Worm (Caenorhabditis elegans) whole organism, young adult: Measurements from ENCODE around the gene R05C11.2.

Experiments
- B0019.2 ChIP-seq: fragments of 200-800 bp; sonication (Bioruptor generic); conservative IDR thresholded peaks from 2 replicates; pipeline ENCODE4 v1.3.6; 2022; ENCODE audit warnings: missing genetic modification reagents, missing genetic modification characterization, missing compliant biosample characterization
- B0336.3 ChIP-seq: fragments of 200-800 bp; sonication (Bioruptor generic); IDR thresholded peaks from 2 replicates; pipeline ENCODE4 v1.3.6; 2022; ENCODE audit warnings: missing genetic modification characterization, missing compliant biosample characterization
- C06A6.2 ChIP-seq: fragments of 200-800 bp; sonication (Bioruptor generic); conservative IDR thresholded peaks from 2 replicates; pipeline ENCODE4 v1.3.6; 2022; ENCODE audit warnings: missing genetic modification characterization, missing compliant biosample characterization
- F33H1.4 ChIP-seq: fragments of 200-800 bp; sonication (Bioruptor generic); IDR thresholded peaks from 2 replicates; pipeline ENCODE4 v1.3.6; 2022; ENCODE audit warnings: missing genetic modification reagents, missing genetic modification characterization, missing compliant biosample characterization
- F57A8.1 ChIP-seq: fragments of 200-800 bp; sonication (Bioruptor generic); optimal IDR thresholded peaks from 2 replicates; lab custom pipeline; 2018; ENCODE audit warnings: mild to moderate bottlenecking, missing genetic modification characterization, moderate library complexity, missing compliant biosample characterization
- T26A5.8 ChIP-seq: sonication (generic microtip); optimal IDR thresholded peaks from 2 replicates; lab custom pipeline; 2016; ENCODE audit warnings: missing genetic modification characterization, missing compliant biosample characterization
- Y95B8A.8 ChIP-seq: fragments of 200-800 bp; sonication (Bioruptor generic); IDR thresholded peaks from 2 replicates; pipeline ENCODE4 v1.3.6; 2022; ENCODE audit warnings: missing genetic modification reagents, missing genetic modification characterization, missing compliant biosample characterization
- aptf-3 ChIP-seq: fragments of 200-800 bp; sonication (Bioruptor generic); IDR thresholded peaks from 2 replicates; pipeline ENCODE4 v1.3.6; 2022; ENCODE audit warnings: missing genetic modification characterization, missing compliant biosample characterization
- attf-5 ChIP-seq: fragments of 200-800 bp; sonication (Bioruptor generic); optimal IDR thresholded peaks from 2 replicates; lab custom pipeline; 2018; ENCODE audit warnings: mild to moderate bottlenecking, missing genetic modification characterization, missing compliant biosample characterization
- bed-2 ChIP-seq: fragments of 200-800 bp; sonication (Bioruptor generic); IDR thresholded peaks from 2 replicates; pipeline ENCODE4 v1.3.6; 2022; ENCODE audit warnings: missing genetic modification reagents, missing genetic modification characterization, missing compliant biosample characterization
- ccch-3 ChIP-seq: fragments of 200-800 bp; sonication (Bioruptor generic); optimal IDR thresholded peaks from 2 replicates; lab custom pipeline; 2018; ENCODE audit warnings: mild to moderate bottlenecking, missing genetic modification characterization, missing compliant biosample characterization
- cebp-1 ChIP-seq, 2 experiments: fragments of 200-800 bp in 1 of 2; sonication (Bioruptor generic) in 1 of 2; sonication (generic microtip) in 1 of 2; IDR thresholded peaks in 1 of 2; optimal IDR thresholded peaks in 1 of 2; 2 replicates each; pipeline versions ENCODE4 v1.3.6 to Lab custom; 2017 to 2022; ENCODE audit warnings: missing compliant biosample characterization in 2 of 2, missing genetic modification characterization in 2 of 2, mild to moderate bottlenecking in 1 of 2, missing genetic modification reagents in 1 of 2, moderate library complexity in 1 of 2
- cebp-2 ChIP-seq: fragments of 200-800 bp; sonication (Bioruptor generic); IDR thresholded peaks from 2 replicates; pipeline ENCODE4 v1.3.6; 2022; ENCODE audit warnings: missing genetic modification characterization, missing compliant biosample characterization
- ceh-79 ChIP-seq: sonication (generic microtip); optimal IDR thresholded peaks from 2 replicates; lab custom pipeline; 2017; ENCODE audit warnings: mild to moderate bottlenecking, missing genetic modification characterization, missing compliant biosample characterization
- chd-7 ChIP-seq: sonication (generic microtip); optimal IDR thresholded peaks from 2 replicates; lab custom pipeline; 2016; ENCODE audit warnings: mild to moderate bottlenecking, missing genetic modification characterization, moderate library complexity, missing compliant biosample characterization
- him-1 ChIP-seq: sonication (generic microtip); optimal IDR thresholded peaks from 2 replicates; lab custom pipeline; 2016; ENCODE audit warnings: missing genotype, missing genetic modification reagents, missing genetic modification characterization, missing compliant biosample characterization
- let-526 ChIP-seq: fragments of 200-800 bp; sonication (Bioruptor generic); IDR thresholded peaks from 2 replicates; pipeline ENCODE4 v1.3.6; 2022; ENCODE audit warnings: missing genetic modification reagents, missing genetic modification characterization, missing compliant biosample characterization
- lin-26 ChIP-seq: fragments of 200-800 bp; sonication (Bioruptor generic); IDR thresholded peaks from 2 replicates; pipeline ENCODE4 v1.3.6; 2022; ENCODE audit warnings: missing genetic modification reagents, missing genetic modification characterization, missing compliant biosample characterization
- lin-35 ChIP-seq, 3 experiments: fragments of 150-350 bp in 2 of 3; sonication (generic microtip) in 1 of 3; optimal IDR thresholded peaks; 2 replicates each; lab custom pipeline; 2014 to 2018; ENCODE audit warnings: missing biosample characterization in 3 of 3, missing genetic modification characterization in 3 of 3, missing genetic modification reagents in 3 of 3
- lin-54 ChIP-seq: fragments of 200-800 bp; sonication (Bioruptor generic); optimal IDR thresholded peaks from 2 replicates; lab custom pipeline; 2018; ENCODE audit warnings: mild to moderate bottlenecking, missing genetic modification characterization, missing compliant biosample characterization
- lsl-1 ChIP-seq: fragments of 200-800 bp; sonication (Bioruptor generic); optimal IDR thresholded peaks from 2 replicates; lab custom pipeline; 2018; ENCODE audit warnings: mild to moderate bottlenecking, missing genetic modification characterization, moderate library complexity, missing compliant biosample characterization
- madf-3 ChIP-seq: fragments of 200-800 bp; sonication (Bioruptor generic); IDR thresholded peaks from 2 replicates; pipeline ENCODE4 v1.3.6; 2022; ENCODE audit warnings: missing genetic modification reagents, missing genetic modification characterization, missing compliant biosample characterization
- madf-6 ChIP-seq: fragments of 200-800 bp; sonication (Bioruptor generic); IDR thresholded peaks from 2 replicates; pipeline ENCODE4 v1.3.6; 2022; ENCODE audit warnings: missing genetic modification reagents, missing genetic modification characterization, missing compliant biosample characterization
- madf-8 ChIP-seq: fragments of 200-800 bp; sonication (Bioruptor generic); conservative IDR thresholded peaks from 2 replicates; pipeline ENCODE4 v1.3.6; 2022; ENCODE audit warnings: missing genetic modification reagents, missing genetic modification characterization, missing compliant biosample characterization
- mel-28 ChIP-seq: sonication (generic microtip); optimal IDR thresholded peaks from 2 replicates; lab custom pipeline; 2016; ENCODE audit warnings: borderline replicate concordance, mild to moderate bottlenecking, missing genetic modification characterization, missing compliant biosample characterization
- mxl-1 ChIP-seq: sonication (generic microtip); optimal IDR thresholded peaks from 2 replicates; lab custom pipeline; 2016; ENCODE audit warnings: missing genetic modification characterization, missing compliant biosample characterization
- nfya-1 ChIP-seq: sonication (generic microtip); optimal IDR thresholded peaks from 2 replicates; lab custom pipeline; 2017; ENCODE audit warnings: antibody characterized with exemption, missing compliant biosample characterization, missing genetic modification characterization, borderline replicate concordance; ENCODE audit not compliant: insufficient read depth
- nhr-90 ChIP-seq: sonication (generic microtip); optimal IDR thresholded peaks from 2 replicates; lab custom pipeline; 2016; ENCODE audit warnings: missing genotype, mild to moderate bottlenecking, missing genetic modification characterization, missing compliant biosample characterization
- rcor-1 ChIP-seq: fragments of 200-800 bp; sonication (Bioruptor generic); IDR thresholded peaks from 2 replicates; pipeline ENCODE4 v1.3.6; 2022; ENCODE audit warnings: missing genetic modification reagents, missing genetic modification characterization, missing compliant biosample characterization
- rec-8 ChIP-seq, 2 experiments: sonication (generic microtip); optimal IDR thresholded peaks; 2 replicates each; lab custom pipeline; 2016; ENCODE audit warnings: mild to moderate bottlenecking in 2 of 2, missing genetic modification characterization in 2 of 2, missing genetic modification reagents in 2 of 2, missing genotype in 2 of 2, missing biosample characterization in 1 of 2, missing compliant biosample characterization in 1 of 2, moderate library complexity in 1 of 2
- rpc-1 ChIP-seq, 2 experiments: fragments of 150-350 bp in 1 of 2; sonication (generic microtip) in 1 of 2; optimal IDR thresholded peaks; 2 replicates each; lab custom pipeline; 2014 to 2018; ENCODE audit warnings: missing biosample characterization in 1 of 2, missing genetic modification characterization in 1 of 2, missing genetic modification reagents in 1 of 2, missing genotype in 1 of 2
- snpc-1.1 ChIP-seq: sonication (generic microtip); optimal IDR thresholded peaks from 2 replicates; lab custom pipeline; 2017; ENCODE audit warnings: missing genetic modification characterization, mild to moderate bottlenecking, missing compliant biosample characterization, antibody characterized with exemption, moderate library complexity, missing genotype, missing genetic modification reagents; ENCODE audit not compliant: insufficient read depth
- somi-1 ChIP-seq: fragments of 200-800 bp; sonication (Bioruptor generic); optimal IDR thresholded peaks from 2 replicates; lab custom pipeline; 2018; ENCODE audit warnings: mild to moderate bottlenecking, missing genetic modification characterization, missing compliant biosample characterization
- sptf-2 ChIP-seq: fragments of 200-800 bp; sonication (Bioruptor generic); optimal IDR thresholded peaks from 2 replicates; lab custom pipeline; 2018; ENCODE audit warnings: mild to moderate bottlenecking, missing genetic modification characterization, missing compliant biosample characterization
- unc-62 ChIP-seq: fragments of 150-350 bp; optimal IDR thresholded peaks from 2 replicates; lab custom pipeline; 2014; ENCODE audit warnings: missing biosample characterization, missing genetic modification reagents, missing genetic modification characterization
- ztf-26 ChIP-seq: sonication (generic microtip); optimal IDR thresholded peaks from 2 replicates; lab custom pipeline; 2017; ENCODE audit warnings: missing genetic modification characterization, missing compliant biosample characterization
- ztf-28 ChIP-seq: fragments of 200-800 bp; sonication (Bioruptor generic); IDR thresholded peaks from 2 replicates; pipeline ENCODE4 v1.3.6; 2022; ENCODE audit warnings: missing genetic modification reagents, missing genetic modification characterization, missing compliant biosample characterization

R05C11.2 gene

DNA sequence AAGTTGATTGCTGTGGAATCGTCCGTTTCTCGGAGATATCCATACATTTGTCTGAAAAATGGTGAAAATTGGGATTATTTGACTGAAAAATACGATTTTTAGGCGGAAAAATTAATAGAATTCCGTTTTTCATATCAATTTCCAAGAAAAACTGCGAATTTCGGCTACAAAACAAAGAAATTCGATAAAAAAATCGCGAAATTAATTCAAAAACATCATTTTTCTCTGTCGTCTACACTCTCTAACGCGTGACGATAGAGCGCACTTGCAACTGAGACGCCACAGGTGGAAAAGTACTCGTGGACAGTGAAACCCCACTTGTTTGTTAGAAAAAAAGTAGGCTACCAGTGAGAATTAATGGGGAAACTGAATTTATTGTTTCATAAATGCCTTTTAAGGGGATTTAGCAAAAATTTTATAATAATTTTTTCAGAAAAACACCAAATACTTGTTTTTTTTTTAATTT is 25.9 kb downstream of the R05C11.2 start, which contains the start of gene cpsf-1 (continued):
- TF ChIP-seq lin-26 (GFP tag; lab: Robert Waterston, UW) = no peak
- peak; percentile 79 for TF ChIP-seq rcor-1 (GFP tag; lab: Robert Waterston, UW)
- TF ChIP-seq ccch-3 = no peak
- peak; percentile 22; the same call in 1 of the 2 replicates for TF ChIP-seq B0019.2 (GFP tag; lab: Robert Waterston, UW)
- no peak for TF ChIP-seq C06A6.2
- TF ChIP-seq let-526 (GFP tag; lab: Robert Waterston, UW) = 0 out of 2 replicates have a peak, but pooled peaks have one; percentile 48
- no peak for TF ChIP-seq madf-3 (GFP tag; lab: Robert Waterston, UW)
- no peak for TF ChIP-seq nfya-1
- TF ChIP-seq Y95B8A.8 = no peak
- 0 out of 2 replicates have a peak, but pooled peaks have one; percentile 38 for TF ChIP-seq bed-2 (GFP tag; lab: Robert Waterston, UW)
- no peak for TF ChIP-seq ceh-79
- TF ChIP-seq unc-62 (GFP tag; lab: Kevin White, UChicago) = no peak
- TF ChIP-seq sptf-2 (GFP tag; lab: Kevin White, UChicago) = no peak
- TF ChIP-seq ztf-28 (GFP tag; lab: Robert Waterston, UW) = no peak
- TF ChIP-seq chd-7 (tag; lab: Kevin White, UChicago) = no peak
- no peak for TF ChIP-seq cebp-2
- peak; percentile 80 for TF ChIP-seq lin-54 (GFP tag; lab: Kevin White, UChicago)
- no peak for TF ChIP-seq ztf-26 (tag; lab: Kevin White, UChicago)
- TF ChIP-seq F33H1.4 (GFP tag; lab: Robert Waterston, UW) = peak; percentile 65
- peak; percentile 96 for TF ChIP-seq attf-5 (GFP tag; lab: Kevin White, UChicago)
- no peak for TF ChIP-seq mxl-1 (tag; lab: Kevin White, UChicago)
- TF ChIP-seq mel-28 (tag; lab: Kevin White, UChicago) = no peak
- TF ChIP-seq T26A5.8 (tag; lab: Kevin White, UChicago) = no peak
- no peak for TF ChIP-seq rpc-1 (optimal IDR thresholded peaks at IDR 0.05; lab: Kevin White, UChicago)
- no peak for TF ChIP-seq rpc-1 (tag; optimal IDR thresholded peaks at IDR 0.05; lab: Kevin White, UChicago)
- no peak for TF ChIP-seq F57A8.1
- no peak for TF ChIP-seq somi-1 (GFP tag; lab: Kevin White, UChicago)

DNA sequence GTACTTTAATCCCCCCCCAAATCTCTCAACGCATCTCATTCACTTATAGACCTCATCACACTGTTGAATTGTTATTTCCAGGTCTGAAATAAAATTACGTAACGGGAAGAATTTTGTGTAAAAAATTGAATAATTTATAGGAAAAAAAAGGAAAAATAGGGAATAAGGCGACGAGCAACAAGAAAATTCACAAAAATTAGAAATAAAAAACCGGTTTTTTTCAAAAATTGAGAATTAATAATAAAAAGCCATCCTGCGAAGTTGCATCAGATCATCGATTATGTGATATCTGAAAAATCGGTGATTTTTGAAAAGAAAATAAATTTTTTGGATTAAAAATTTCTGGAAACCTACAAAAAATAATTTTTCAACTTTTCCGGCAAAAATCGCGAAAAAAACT is 50.0 kb downstream of the R05C11.2 start:
- TF ChIP-seq T26A5.8 (tag; lab: Kevin White, UChicago) (no peak), madf-6 (GFP tag; lab: Robert Waterston, UW) (peak; percentile 39), cebp-1 (GFP tag; IDR thresholded peaks at IDR 0.05; lab: Robert Waterston, UW) (no peak), cebp-1 (tag; optimal IDR thresholded peaks at IDR 0.05; lab: Kevin White, UChicago) (peak; percentile 26), him-1 (tag; lab: Kevin White, UChicago) (peak; percentile 100), nhr-90 (tag; lab: Kevin White, UChicago) (no peak), lsl-1 (GFP tag; lab: Kevin White, UChicago) (peak; percentile 15), aptf-3 (no peak), F33H1.4 (GFP tag; lab: Robert Waterston, UW) (peak; percentile 20; the same call in 1 of the 2 replicates), madf-8 (GFP tag; lab: Robert Waterston, UW) (0 out of 2 replicates have a peak, but pooled peaks have one; percentile 12), lin-54 (GFP tag; lab: Kevin White, UChicago) (peak; percentile 21), snpc-1.1 (no peak), attf-5 (GFP tag; lab: Kevin White, UChicago) (no peak), rec-8 (tag; optimal IDR thresholded peaks at IDR 0.05; lab: Kevin White, UChicago) (peak in 1 of 2 experiments; percentile 22), Y95B8A.8 (0 out of 2 replicates have a peak, but pooled peaks have one; percentile 31), lin-35 (GFP tag; optimal IDR thresholded peaks at IDR 0.05; lab: Kevin White, UChicago) (no peak), B0336.3 (GFP tag; lab: Robert Waterston, UW) (peak; percentile 66)
